Fruit fly (Drosophila melanogaster) whole organism, prepupa: ENCODE measurements around the gene CG5162.

ENCODE experiments used
- CG10631 ChIP-seq: fragments of 200-800 bp; sonication (Bioruptor generic); optimal IDR thresholded peaks from 2 replicates; lab custom pipeline; 2016; ENCODE audit warnings: missing biosample characterization, missing genetic modification characterization
- CG11294 ChIP-seq: fragments of 200-800 bp; sonication (Bioruptor generic); IDR thresholded peaks from 2 replicates; pipeline ENCODE4 v1.3.6; 2022; ENCODE audit warnings: missing biosample characterization, missing genetic modification characterization
- CG11762 ChIP-seq: fragments of 200-800 bp; sonication (Bioruptor generic); optimal IDR thresholded peaks from 3 replicates; lab custom pipeline; 2016; ENCODE audit warnings: missing biosample characterization, missing genetic modification characterization; ENCODE audit not compliant: insufficient read depth
- CG11902 ChIP-seq: fragments of 200-800 bp; sonication (Bioruptor generic); optimal IDR thresholded peaks from 3 replicates; lab custom pipeline; 2016; ENCODE audit warnings: missing biosample characterization, missing genetic modification characterization
- CG15336 ChIP-seq: fragments of 200-800 bp; sonication (Bioruptor generic); IDR thresholded peaks from 2 replicates; pipeline ENCODE4 v1.3.6; 2022; ENCODE audit warnings: missing biosample characterization, missing genetic modification characterization
- CG16779 ChIP-seq: fragments of 200-800 bp; sonication (Bioruptor generic); optimal IDR thresholded peaks from 3 replicates; lab custom pipeline; 2017; ENCODE audit warnings: missing biosample characterization, mild to moderate bottlenecking, missing genetic modification characterization
- CG31627 ChIP-seq: fragments of 200-800 bp; sonication (Bioruptor generic); optimal IDR thresholded peaks from 3 replicates; lab custom pipeline; 2016; ENCODE audit warnings: missing biosample characterization, missing genetic modification characterization
- CG32006 ChIP-seq: fragments of 200-800 bp; sonication (Bioruptor generic); optimal IDR thresholded peaks from 3 replicates; lab custom pipeline; 2017; ENCODE audit warnings: missing biosample characterization, mild to moderate bottlenecking, missing genetic modification characterization
- CG3919 ChIP-seq: fragments of 200-800 bp; sonication (Bioruptor generic); optimal IDR thresholded peaks from 3 replicates; lab custom pipeline; 2016; ENCODE audit warnings: missing biosample characterization, missing genetic modification characterization
- CG6163 ChIP-seq: fragments of 200-800 bp; sonication (Bioruptor generic); IDR thresholded peaks from 3 replicates; pipeline ENCODE4 v1.3.6; 2022; ENCODE audit warnings: missing biosample characterization, missing genetic modification characterization
- CG6276 ChIP-seq: fragments of 200-800 bp; sonication (Bioruptor generic); optimal IDR thresholded peaks from 2 replicates; lab custom pipeline; 2017; ENCODE audit warnings: missing biosample characterization, mild to moderate bottlenecking, missing genetic modification characterization
- CG6792 ChIP-seq: fragments of 200-800 bp; sonication (Bioruptor generic); optimal IDR thresholded peaks from 3 replicates; lab custom pipeline; 2016; ENCODE audit warnings: missing biosample characterization, missing genetic modification characterization
- CG6854 ChIP-seq: fragments of 200-800 bp; sonication (Bioruptor generic); optimal IDR thresholded peaks from 2 replicates; lab custom pipeline; 2017; ENCODE audit warnings: missing biosample characterization, mild to moderate bottlenecking, missing genetic modification characterization
- CG7368 ChIP-seq: fragments of 200-800 bp; sonication (Bioruptor generic); optimal IDR thresholded peaks from 3 replicates; lab custom pipeline; 2016; ENCODE audit warnings: missing biosample characterization, missing genetic modification characterization
- CG8632 ChIP-seq: fragments of 200-800 bp; sonication (Bioruptor generic); optimal IDR thresholded peaks from 3 replicates; lab custom pipeline; 2016; ENCODE audit warnings: missing biosample characterization, missing genetic modification characterization
- CG9139 ChIP-seq: fragments of 200-800 bp; sonication (Bioruptor generic); optimal IDR thresholded peaks from 3 replicates; lab custom pipeline; 2017; ENCODE audit warnings: missing biosample characterization, mild to moderate bottlenecking, missing genetic modification characterization
- Eip75B ChIP-seq: fragments of 200-800 bp; sonication (Bioruptor generic); optimal IDR thresholded peaks from 3 replicates; lab custom pipeline; 2016; ENCODE audit warnings: missing biosample characterization, missing genetic modification characterization
- Eip78C ChIP-seq: fragments of 200-800 bp; sonication (Bioruptor generic); peaks from one replicate; lab custom pipeline; 2016; ENCODE audit warnings: missing biosample characterization, missing genetic modification characterization
- Eip93F ChIP-seq: fragments of 200-800 bp; sonication (Bioruptor generic); optimal IDR thresholded peaks from 2 replicates; lab custom pipeline; 2016; ENCODE audit warnings: missing biosample characterization, mild to moderate bottlenecking, missing genetic modification characterization
- Ets96B ChIP-seq: fragments of 200-800 bp; optimal IDR thresholded peaks from 2 replicates; lab custom pipeline; 2019; ENCODE audit warnings: missing biosample characterization, mild to moderate bottlenecking, missing genetic modification characterization, moderate library complexity
- Gug ChIP-seq: fragments of 200-800 bp; sonication (Bioruptor generic); IDR thresholded peaks from 2 replicates; pipeline ENCODE4 v1.3.6; 2022; ENCODE audit warnings: missing biosample characterization, missing genetic modification characterization
- Hr39 ChIP-seq: fragments of 200-800 bp; sonication (Bioruptor generic); optimal IDR thresholded peaks from 2 replicates; lab custom pipeline; 2016; ENCODE audit warnings: missing biosample characterization, missing genetic modification characterization
- Hr4 ChIP-seq: fragments of 200-800 bp; sonication (Bioruptor generic); optimal IDR thresholded peaks from 3 replicates; lab custom pipeline; 2016; ENCODE audit warnings: missing biosample characterization, missing genetic modification characterization
- Met ChIP-seq: fragments of 200-800 bp; sonication (Bioruptor generic); optimal IDR thresholded peaks from 3 replicates; lab custom pipeline; 2016; ENCODE audit warnings: missing biosample characterization, missing genetic modification characterization
- OdsH ChIP-seq: fragments of 200-800 bp; sonication (Bioruptor generic); optimal IDR thresholded peaks from 3 replicates; lab custom pipeline; 2016; ENCODE audit warnings: missing biosample characterization, missing genetic modification characterization
- Sox15 ChIP-seq: fragments of 200-800 bp; sonication (Bioruptor generic); optimal IDR thresholded peaks from 3 replicates; lab custom pipeline; 2016; ENCODE audit warnings: missing biosample characterization, missing genetic modification characterization
- achi ChIP-seq: fragments of 200-800 bp; sonication (Bioruptor generic); optimal IDR thresholded peaks from 3 replicates; lab custom pipeline; 2016; ENCODE audit warnings: missing biosample characterization, missing genetic modification characterization
- cyc ChIP-seq: fragments of 200-800 bp; sonication (Bioruptor generic); optimal IDR thresholded peaks from 3 replicates; lab custom pipeline; 2016; ENCODE audit warnings: missing biosample characterization, missing genetic modification characterization
- eg ChIP-seq: fragments of 200-800 bp; sonication (Bioruptor generic); IDR thresholded peaks from 3 replicates; pipeline ENCODE4 v1.3.6; 2022; ENCODE audit warnings: missing biosample characterization, missing genetic modification characterization
- esn ChIP-seq: fragments of 200-800 bp; sonication (Bioruptor generic); optimal IDR thresholded peaks from 2 replicates; lab custom pipeline; 2016; ENCODE audit warnings: missing biosample characterization, mild to moderate bottlenecking, missing genetic modification characterization, moderate library complexity
- fd59A ChIP-seq: fragments of 200-800 bp; sonication (Bioruptor generic); optimal IDR thresholded peaks from 2 replicates; lab custom pipeline; 2017; ENCODE audit warnings: missing biosample characterization, mild to moderate bottlenecking, missing genetic modification characterization, missing genetic modification reagents
- fkh ChIP-seq: fragments of 200-800 bp; sonication (Bioruptor generic); optimal IDR thresholded peaks from 3 replicates; lab custom pipeline; 2017; ENCODE audit warnings: missing biosample characterization, mild to moderate bottlenecking, missing genetic modification characterization, moderate library complexity
- net ChIP-seq: fragments of 200-800 bp; sonication (Bioruptor generic); optimal IDR thresholded peaks from 3 replicates; lab custom pipeline; 2016; ENCODE audit warnings: missing biosample characterization, missing genetic modification characterization
- salr ChIP-seq, 2 experiments: fragments of 200-800 bp; sonication (Bioruptor generic); optimal IDR thresholded peaks; 3 replicates each; lab custom pipeline; 2016 to 2018; ENCODE audit warnings: missing biosample characterization in 2 of 2, missing genetic modification characterization in 2 of 2, mild to moderate bottlenecking in 1 of 2
- ss ChIP-seq, 2 experiments: fragments of 200-800 bp; sonication (Bioruptor generic); optimal IDR thresholded peaks; 2 replicates in 1 of 2; 3 replicates in 1 of 2; lab custom pipeline; 2017 to 2018; ENCODE audit warnings: mild to moderate bottlenecking in 2 of 2, missing biosample characterization in 2 of 2, missing genetic modification characterization in 2 of 2, moderate library complexity in 1 of 2
- vri ChIP-seq: fragments of 200-800 bp; sonication (Bioruptor generic); optimal IDR thresholded peaks from 3 replicates; lab custom pipeline; 2016; ENCODE audit warnings: missing biosample characterization, mild to moderate bottlenecking, missing genetic modification characterization

The CG5162 gene

DNA sequence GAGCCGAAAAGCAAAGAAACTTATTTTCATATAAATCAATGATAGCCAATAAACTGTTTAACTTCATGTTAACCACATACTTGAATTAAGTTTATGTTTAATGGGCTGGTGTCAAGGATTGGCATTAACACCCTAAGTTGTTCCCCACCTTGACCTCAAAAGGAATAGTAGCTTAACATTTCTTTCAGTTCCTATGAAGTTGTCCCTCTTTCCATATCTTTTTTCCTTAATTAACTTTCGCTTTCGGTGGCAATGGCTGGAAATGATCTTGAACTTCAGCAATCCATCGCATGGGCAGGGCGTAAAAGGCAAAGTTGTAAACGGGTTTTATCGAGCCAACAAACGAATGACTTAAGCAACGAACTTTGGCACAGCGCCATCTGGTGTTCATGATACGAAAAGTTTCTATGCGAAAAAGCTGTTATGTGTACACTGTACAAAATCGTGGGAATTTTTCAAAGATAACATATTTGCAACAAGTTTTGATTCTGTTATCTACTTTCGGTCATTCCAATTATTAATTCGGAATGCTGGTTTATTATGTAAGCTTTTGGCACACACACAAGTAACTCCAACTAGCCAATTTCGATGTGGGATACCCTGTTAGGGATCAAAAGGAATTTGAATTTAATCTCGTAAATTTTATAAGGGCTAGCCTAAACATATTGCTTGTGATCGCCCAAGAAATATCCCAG is 14.5 kb downstream of the CG5162 start (continued):
- TF ChIP-seq Sox15 (no peak), CG11294 (GFP tag; lab: Robert Waterston, UW) (no peak), Ets96B (tag; lab: Kevin White, UChicago) (no peak), cyc (GFP tag; lab: Kevin White, UChicago) (no peak), CG6163 (GFP tag; lab: Robert Waterston, UW) (no peak), Gug (GFP tag; lab: Robert Waterston, UW) (no peak), CG15336 (no peak), achi (GFP tag; lab: Kevin White, UChicago) (peak; percentile 45), CG6792 (peak; percentile 17), net (GFP tag; lab: Kevin White, UChicago) (no peak), Eip78C (GFP tag; lab: Kevin White, UChicago) (peak; percentile 83), CG31627 (GFP tag; lab: Kevin White, UChicago) (peak; percentile 51), CG32006 (GFP tag; lab: Kevin White, UChicago) (peak; percentile 74), Met (GFP tag; lab: Kevin White, UChicago) (peak; percentile 59), Hr4 (GFP tag; lab: Kevin White, UChicago) (peak; percentile 48), eg (GFP tag; lab: Robert Waterston, UW) (no peak), CG10631 (GFP tag; lab: Kevin White, UChicago) (peak; percentile 23), Eip93F (GFP tag; lab: Kevin White, UChicago) (no peak), salr (GFP tag; optimal IDR thresholded peaks at IDR 0.05; lab: Kevin White, UChicago) (no peak), CG3919 (GFP tag; lab: Kevin White, UChicago) (no peak), fkh (no peak), fd59A (GFP tag; lab: Kevin White, UChicago) (peak; percentile 33), OdsH (GFP tag; lab: Kevin White, UChicago) (peak; percentile 57), CG9139 (GFP tag; lab: Kevin White, UChicago) (no peak), CG16779 (tag; lab: Kevin White, UChicago) (no peak), CG8632 (GFP tag; lab: Kevin White, UChicago) (no peak), CG11762 (GFP tag; lab: Kevin White, UChicago) (no peak), ss (GFP tag; optimal IDR thresholded peaks at IDR 0.05; lab: Kevin White, UChicago) (peak in 1 of 2 experiments; percentile 29), CG6276 (no peak), vri (GFP tag; lab: Kevin White, UChicago) (no peak), CG6854 (GFP tag; lab: Kevin White, UChicago) (no peak), esn (GFP tag; lab: Kevin White, UChicago) (peak; percentile 56), Eip75B (GFP tag; lab: Kevin White, UChicago) (no peak), CG11902 (GFP tag; lab: Kevin White, UChicago) (no peak)

dm6 chrX:17230944-17231343 is 15.8 kb downstream of the CG5162 start, which contains the start of gene CG10597:
Gene CG10597, minus strand, starts transcription at chrX:17231044.
- no peak for TF ChIP-seq salr (GFP tag; optimal IDR thresholded peaks at IDR 0.05; lab: Kevin White, UChicago)
- no peak for TF ChIP-seq vri (GFP tag; lab: Kevin White, UChicago)

dm6 chrX:17232642-17233041 is 17.5 kb downstream of the CG5162 start, which contains the start of gene f:
Gene f, plus strand, starts transcription at chrX:17232942.
- no peak for TF ChIP-seq achi (GFP tag; lab: Kevin White, UChicago)
- TF ChIP-seq eg (GFP tag; lab: Robert Waterston, UW) = 0 out of 3 replicates have a peak, but pooled peaks have one; percentile 16

- TF ChIP-seq CG7368 (no peak), Hr39 (GFP tag; lab: Kevin White, UChicago) (no peak), eg (GFP tag; lab: Robert Waterston, UW) (no peak), Eip75B (GFP tag; lab: Kevin White, UChicago) (no peak), Met (GFP tag; lab: Kevin White, UChicago) (no peak)
Observed at dm6 chrX:17236468-17236867, 21.4 kb downstream of the CG5162 start.
